Worm (Caenorhabditis elegans): ENCODE results near the gene Y39B6A.43.
A peak's percentile ranks its signal among the peaks of the same experiment; 100 is the strongest.

Gene Y39B6A.43

ce11 chrV:19010405-19010804 is 42.8 kb upstream of the Y39B6A.43 start:
- TF ChIP-seq unc-130 (tag; optimal IDR thresholded peaks at IDR 0.05) (no peak), lin-35 (GFP tag; optimal IDR thresholded peaks at IDR 0.05) (no peak)

ce11 chrV:19001656-19002055 is 34.0 kb upstream of the Y39B6A.43 start, which contains the start of gene Y39B6A.33:
TSS of gene Y39B6A.33 (plus strand) at chrV:19001956.
- TF ChIP-seq lin-35 (GFP tag; optimal IDR thresholded peaks at IDR 0.05): no peak
- TF ChIP-seq nhr-76 (tag; optimal IDR thresholded peaks at IDR 0.05): no peak
- no peak for TF ChIP-seq jun-1 (tag; optimal IDR thresholded peaks at IDR 0.05)
- TF ChIP-seq ztf-4 (tag; optimal IDR thresholded peaks at IDR 0.05): no peak

- no peak for TF ChIP-seq elt-3 (tag; optimal IDR thresholded peaks at IDR 0.05)
- TF ChIP-seq efl-1 (optimal IDR thresholded peaks at IDR 0.05): peak; percentile 2 to 40
- TF ChIP-seq efl-1 (GFP tag; optimal IDR thresholded peaks at IDR 0.05 in 1 of 2): peak; percentile 31 to 76
- peak; percentile 11 to 48 for TF ChIP-seq lsy-2 (tag; optimal IDR thresholded peaks at IDR 0.05)
- peak in 1 of 2 experiments; percentile 30 for TF ChIP-seq lin-35 (GFP tag; optimal IDR thresholded peaks at IDR 0.05)
- peak; percentile 15 for TF ChIP-seq tbx-2 (tag; optimal IDR thresholded peaks at IDR 0.05)
- peak; percentile 38 for TF ChIP-seq snu-23 (GFP tag; optimal IDR thresholded peaks at IDR 0.05)
- peak; percentile 36 for TF ChIP-seq swsn-7 (tag; optimal IDR thresholded peaks at IDR 0.05)
- TF ChIP-seq nhr-71 (tag; optimal IDR thresholded peaks at IDR 0.05): peak; percentile 45
- TF ChIP-seq lir-3 (tag; optimal IDR thresholded peaks at IDR 0.05; ENCODE audit: poor library complexity): no peak
- peak; percentile 14 for TF ChIP-seq skn-1 (tag; optimal IDR thresholded peaks at IDR 0.05)
- peak; percentile 12 for TF ChIP-seq elt-2 (tag; optimal IDR thresholded peaks at IDR 0.05)
- TF ChIP-seq lin-39 (tag; optimal IDR thresholded peaks at IDR 0.05): no peak
- TF ChIP-seq rnt-1 (tag; optimal IDR thresholded peaks at IDR 0.05): no peak
- TF ChIP-seq dpl-1 (GFP tag; optimal IDR thresholded peaks at IDR 0.05): peak in 2 of 3 experiments; percentile 11 to 32
- peak in 1 of 3 experiments; percentile 46 for TF ChIP-seq ceh-82 (tag; optimal IDR thresholded peaks at IDR 0.05)
- TF ChIP-seq dsc-1 (tag; optimal IDR thresholded peaks at IDR 0.05): peak; percentile 23
- peak; percentile 52 for TF ChIP-seq nhr-19 (GFP tag; conservative IDR thresholded peaks at IDR 0.05)
- TF ChIP-seq C16A3.4 (tag; optimal IDR thresholded peaks at IDR 0.05): peak; percentile 1
- TF ChIP-seq ztf-4 (tag; optimal IDR thresholded peaks at IDR 0.05): peak; percentile 33
Observed at ce11 chrV:19001016-19001415, 33.4 kb upstream of the Y39B6A.43 start, which contains the start of gene Y39B6A.34. TSS of gene Y39B6A.34 (plus strand) at chrV:19001018.

- no peak for TF ChIP-seq ceh-63 (GFP tag; optimal IDR thresholded peaks at IDR 0.05)
- no peak for TF ChIP-seq lin-15B (tag; optimal IDR thresholded peaks at IDR 0.05)
- TF ChIP-seq ztf-11 (tag; optimal IDR thresholded peaks at IDR 0.05): no peak
- no peak for TF ChIP-seq hpl-2 (GFP tag; optimal IDR thresholded peaks at IDR 0.05)
- no peak for TF ChIP-seq fkh-10 (GFP tag; optimal IDR thresholded peaks at IDR 0.05)
- TF ChIP-seq skn-1 (tag; optimal IDR thresholded peaks at IDR 0.05): no peak
- TF ChIP-seq nhr-76 (tag; optimal IDR thresholded peaks at IDR 0.05): no peak
Observed at ce11 chrV:19000542-19000941, 32.9 kb upstream of the Y39B6A.43 start.

ce11 chrV:18998045-18998444 is 30.4 kb upstream of the Y39B6A.43 start, which contains the start of gene tgt-2:
TSS of gene tgt-2 (plus strand) at chrV:18998345.
- TF ChIP-seq dsc-1 (tag; optimal IDR thresholded peaks at IDR 0.05): no peak
- no peak for TF ChIP-seq xbp-1 (tag; optimal IDR thresholded peaks at IDR 0.05)
- no peak for TF ChIP-seq ceh-63 (GFP tag; optimal IDR thresholded peaks at IDR 0.05)
- TF ChIP-seq nhr-237 (tag; optimal IDR thresholded peaks at IDR 0.05): no peak
- TF ChIP-seq grh-1 (GFP tag; IDR thresholded peaks at IDR 0.05): no peak
- no peak for TF ChIP-seq unc-30 (tag; optimal IDR thresholded peaks at IDR 0.05)
- TF ChIP-seq efl-1 (optimal IDR thresholded peaks at IDR 0.05): no peak
- TF ChIP-seq efl-1 (GFP tag; optimal IDR thresholded peaks at IDR 0.05 in 1 of 2): no peak
- TF ChIP-seq dpl-1 (GFP tag; optimal IDR thresholded peaks at IDR 0.05): no peak

- no peak for TF ChIP-seq ceh-82 (tag; optimal IDR thresholded peaks at IDR 0.05)
- TF ChIP-seq ztf-11 (tag; optimal IDR thresholded peaks at IDR 0.05): no peak
- no peak for TF ChIP-seq rnt-1 (tag; optimal IDR thresholded peaks at IDR 0.05)
- no peak for TF ChIP-seq dsc-1 (tag; optimal IDR thresholded peaks at IDR 0.05)
- no peak for TF ChIP-seq sox-4 (tag; optimal IDR thresholded peaks at IDR 0.05)
- no peak for TF ChIP-seq nhr-77 (tag; optimal IDR thresholded peaks at IDR 0.05)
Observed at ce11 chrV:18993535-18993990, 25.9 kb upstream of the Y39B6A.43 start, which contains the start of gene gtf-2F2. TSS of gene gtf-2F2 (plus strand) at chrV:18993940.

Measured in whole organism, L1 larva.